Fruit fly (Drosophila melanogaster): ENCODE measurements around the gene Naa20A.

The Naa20A gene

dm6 chrX:19601644-19602043 lies 21.2 kb downstream of the Naa20A start, which contains the start of gene CG14220:
CG14220 (minus strand) TSS chrX:19601851.
- TF ChIP-seq Crg-1 (GFP tag; optimal IDR thresholded peaks at IDR 0.05) (peak; percentile 23), CG11617 (GFP tag; optimal IDR thresholded peaks at IDR 0.05) (no peak), Mnt (GFP tag; optimal IDR thresholded peaks at IDR 0.05) (peak; percentile 57), Hr96 (GFP tag; optimal IDR thresholded peaks at IDR 0.05) (no peak), CG7101 (tag; optimal IDR thresholded peaks at IDR 0.05) (peak; percentile 36), cic (GFP tag; optimal IDR thresholded peaks at IDR 0.05) (peak; percentile 29), CG5204 (GFP tag; optimal IDR thresholded peaks at IDR 0.05) (no peak), CG12768 (GFP tag; optimal IDR thresholded peaks at IDR 0.05) (no peak), CG33017 (tag; optimal IDR thresholded peaks at IDR 0.05) (no peak), CG1620 (GFP tag; optimal IDR thresholded peaks at IDR 0.05) (peak; percentile 8), CG7045 (GFP tag; optimal IDR thresholded peaks at IDR 0.05) (no peak), tj (GFP tag; optimal IDR thresholded peaks at IDR 0.05) (peak; percentile 42), bab1 (GFP tag; optimal IDR thresholded peaks at IDR 0.05) (peak; percentile 49), CG14711 (tag; optimal IDR thresholded peaks at IDR 0.05) (peak; percentile 94), cnc (optimal IDR thresholded peaks at IDR 0.05) (no peak), ovo (GFP tag; optimal IDR thresholded peaks at IDR 0.05) (peak; percentile 10), pad (GFP tag; optimal IDR thresholded peaks at IDR 0.05) (peak; percentile 11), Clk (GFP tag; optimal IDR thresholded peaks at IDR 0.05) (no peak), toe (GFP tag; optimal IDR thresholded peaks at IDR 0.05) (no peak), kay (GFP tag; ENCODE audit: borderline replicate concordance) (no peak)

- TF ChIP-seq CG11617 (GFP tag; optimal IDR thresholded peaks at IDR 0.05) (no peak), CG14711 (tag; optimal IDR thresholded peaks at IDR 0.05) (no peak), Clk (GFP tag; optimal IDR thresholded peaks at IDR 0.05) (no peak), Crg-1 (GFP tag; optimal IDR thresholded peaks at IDR 0.05) (no peak), CG7045 (GFP tag; optimal IDR thresholded peaks at IDR 0.05) (no peak), pad (GFP tag; optimal IDR thresholded peaks at IDR 0.05) (no peak), CG5204 (GFP tag; optimal IDR thresholded peaks at IDR 0.05) (no peak), kay (GFP tag; ENCODE audit: borderline replicate concordance) (no peak), CG12768 (GFP tag; optimal IDR thresholded peaks at IDR 0.05) (no peak), ovo (GFP tag; optimal IDR thresholded peaks at IDR 0.05) (no peak), CG7101 (tag; optimal IDR thresholded peaks at IDR 0.05) (no peak), cic (GFP tag; optimal IDR thresholded peaks at IDR 0.05) (no peak), bab1 (GFP tag; optimal IDR thresholded peaks at IDR 0.05) (no peak), Hr96 (GFP tag; optimal IDR thresholded peaks at IDR 0.05) (no peak)
These were observed 24.4 kb downstream of the Naa20A start for dm6 chrX:19598503-19598902.

- peak; percentile 96 for TF ChIP-seq Mnt (GFP tag; optimal IDR thresholded peaks at IDR 0.05)
- peak; percentile 95 for TF ChIP-seq CG7101 (tag; optimal IDR thresholded peaks at IDR 0.05)
- TF ChIP-seq cnc (optimal IDR thresholded peaks at IDR 0.05): no peak
- TF ChIP-seq Clk (GFP tag; optimal IDR thresholded peaks at IDR 0.05): peak; percentile 34
- TF ChIP-seq CG12768 (GFP tag; optimal IDR thresholded peaks at IDR 0.05): peak; percentile 79
- TF ChIP-seq CG1620 (GFP tag; optimal IDR thresholded peaks at IDR 0.05): peak; percentile 98
- peak; percentile 98 for TF ChIP-seq CG11617 (GFP tag; optimal IDR thresholded peaks at IDR 0.05)
- peak; percentile 77 for TF ChIP-seq toe (GFP tag; optimal IDR thresholded peaks at IDR 0.05)
- TF ChIP-seq ovo (GFP tag; optimal IDR thresholded peaks at IDR 0.05): peak; percentile 97
- TF ChIP-seq tj (GFP tag; optimal IDR thresholded peaks at IDR 0.05): peak; percentile 88
- TF ChIP-seq Hr96 (GFP tag; optimal IDR thresholded peaks at IDR 0.05): peak; percentile 95
- peak; percentile 70 for TF ChIP-seq CG14711 (tag; optimal IDR thresholded peaks at IDR 0.05)
- peak; percentile 86 for TF ChIP-seq pad (GFP tag; optimal IDR thresholded peaks at IDR 0.05)
- TF ChIP-seq CG5204 (GFP tag; optimal IDR thresholded peaks at IDR 0.05): peak; percentile 85
- TF ChIP-seq CG7045 (GFP tag; optimal IDR thresholded peaks at IDR 0.05): peak; percentile 82
- peak; percentile 78 for TF ChIP-seq CG33017 (tag; optimal IDR thresholded peaks at IDR 0.05)
- TF ChIP-seq bab1 (GFP tag; optimal IDR thresholded peaks at IDR 0.05): peak; percentile 96
- TF ChIP-seq Crg-1 (GFP tag; optimal IDR thresholded peaks at IDR 0.05): peak; percentile 98
- TF ChIP-seq kay (GFP tag; ENCODE audit: borderline replicate concordance): peak; percentile 58
- TF ChIP-seq cic (GFP tag; optimal IDR thresholded peaks at IDR 0.05): peak; percentile 34
These were observed 25.1 kb downstream of the Naa20A start, which contains the start of gene RpS10b for dm6 chrX:19597684-19598363. RpS10b (plus strand) TSS chrX:19598031.

- TF ChIP-seq Mnt (GFP tag; optimal IDR thresholded peaks at IDR 0.05) (no peak), toe (GFP tag; optimal IDR thresholded peaks at IDR 0.05) (no peak), bab1 (GFP tag; optimal IDR thresholded peaks at IDR 0.05) (no peak), CG7101 (tag; optimal IDR thresholded peaks at IDR 0.05) (no peak), Hr96 (GFP tag; optimal IDR thresholded peaks at IDR 0.05) (no peak), ovo (GFP tag; optimal IDR thresholded peaks at IDR 0.05) (no peak), CG14711 (tag; optimal IDR thresholded peaks at IDR 0.05) (no peak), Clk (GFP tag; optimal IDR thresholded peaks at IDR 0.05) (no peak), kay (GFP tag; ENCODE audit: borderline replicate concordance) (no peak), CG5204 (GFP tag; optimal IDR thresholded peaks at IDR 0.05) (no peak), CG12768 (GFP tag; optimal IDR thresholded peaks at IDR 0.05) (no peak), tj (GFP tag; optimal IDR thresholded peaks at IDR 0.05) (no peak), CG33017 (tag; optimal IDR thresholded peaks at IDR 0.05) (no peak), Crg-1 (GFP tag; optimal IDR thresholded peaks at IDR 0.05) (no peak), pad (GFP tag; optimal IDR thresholded peaks at IDR 0.05) (no peak), CG11617 (GFP tag; optimal IDR thresholded peaks at IDR 0.05) (no peak), cnc (optimal IDR thresholded peaks at IDR 0.05) (no peak), cic (GFP tag; optimal IDR thresholded peaks at IDR 0.05) (no peak), CG7045 (GFP tag; optimal IDR thresholded peaks at IDR 0.05) (no peak), CG1620 (GFP tag; optimal IDR thresholded peaks at IDR 0.05) (no peak)
These were observed 27.0 kb downstream of the Naa20A start for dm6 chrX:19595862-19596261.

- TF ChIP-seq pad (GFP tag; optimal IDR thresholded peaks at IDR 0.05) (no peak), Clk (GFP tag; optimal IDR thresholded peaks at IDR 0.05) (no peak), CG1620 (GFP tag; optimal IDR thresholded peaks at IDR 0.05) (no peak), cic (GFP tag; optimal IDR thresholded peaks at IDR 0.05) (no peak), ovo (GFP tag; optimal IDR thresholded peaks at IDR 0.05) (no peak), Crg-1 (GFP tag; optimal IDR thresholded peaks at IDR 0.05) (no peak), CG5204 (GFP tag; optimal IDR thresholded peaks at IDR 0.05) (no peak), CG14711 (tag; optimal IDR thresholded peaks at IDR 0.05) (no peak), bab1 (GFP tag; optimal IDR thresholded peaks at IDR 0.05) (no peak), kay (GFP tag; ENCODE audit: borderline replicate concordance) (no peak), CG7101 (tag; optimal IDR thresholded peaks at IDR 0.05) (no peak), CG33017 (tag; optimal IDR thresholded peaks at IDR 0.05) (no peak)
These were observed 30.6 kb downstream of the Naa20A start, which contains the start of gene CG14205 for dm6 chrX:19592309-19592708. CG14205 (plus strand) TSS chrX:19592609.
